Fruit fly (Drosophila melanogaster): ENCODE results near the gene CG14830.

The CG14830 gene

dm6 chr3L:7243775-7244438, 19.8 kb downstream of the CG14830 start, which contains the start of the genes mRpL50 and mei-P22:
mRpL50 (minus strand) TSS chr3L:7243933.
mei-P22 (plus strand) TSS chr3L:7244388.
- TF ChIP-seq Hr83 (GFP tag; optimal IDR thresholded peaks at IDR 0.05; ENCODE audit: poor library complexity, severe bottlenecking) (peak; percentile 45), Jra (GFP tag; optimal IDR thresholded peaks at IDR 0.05) (peak; percentile 21), ey (GFP tag; optimal IDR thresholded peaks at IDR 0.05) (peak; percentile 18), br (GFP tag; optimal IDR thresholded peaks at IDR 0.05) (no peak), Rel (GFP tag; optimal IDR thresholded peaks at IDR 0.05) (no peak), Rel (tag; optimal IDR thresholded peaks at IDR 0.05) (peak; percentile 24), Mio (GFP tag; optimal IDR thresholded peaks at IDR 0.05) (no peak), Sp1 (GFP tag; optimal IDR thresholded peaks at IDR 0.05) (no peak), Hnf4 (GFP tag; optimal IDR thresholded peaks at IDR 0.05) (no peak), woc (GFP tag; optimal IDR thresholded peaks at IDR 0.05) (peak; percentile 4), foxo (GFP tag; optimal IDR thresholded peaks at IDR 0.05) (peak in 1 of 2 experiments; percentile 43), psq (GFP tag; optimal IDR thresholded peaks at IDR 0.05) (no peak), rgr (GFP tag; optimal IDR thresholded peaks at IDR 0.05) (peak; percentile 88), h (GFP tag; optimal IDR thresholded peaks at IDR 0.05) (peak; percentile 15), lola (GFP tag; optimal IDR thresholded peaks at IDR 0.05) (no peak)

dm6 chr3L:7241217-7241859, 22.4 kb downstream of the CG14830 start, which contains the start of the genes RpL18 and Neos:
RpL18 (minus strand) TSS chr3L:7241351.
Neos (plus strand) TSS chr3L:7241628.
- TF ChIP-seq Jra (GFP tag; optimal IDR thresholded peaks at IDR 0.05) (peak; percentile 68), sage (GFP tag; optimal IDR thresholded peaks at IDR 0.05) (no peak), foxo (GFP tag; optimal IDR thresholded peaks at IDR 0.05) (peak in 1 of 2 experiments; percentile 74), Hr83 (GFP tag; optimal IDR thresholded peaks at IDR 0.05; ENCODE audit: poor library complexity, severe bottlenecking) (peak; percentile 79), sv (GFP tag; optimal IDR thresholded peaks at IDR 0.05) (peak; percentile 77), fru (GFP tag; optimal IDR thresholded peaks at IDR 0.05) (peak; percentile 76), usp (GFP tag; optimal IDR thresholded peaks at IDR 0.05) (no peak), GATAd (GFP tag; optimal IDR thresholded peaks at IDR 0.05) (peak; percentile 79), dmrt93B (GFP tag; optimal IDR thresholded peaks at IDR 0.05) (peak; percentile 63), Vsx2 (GFP tag; optimal IDR thresholded peaks at IDR 0.05; ENCODE audit: partially characterized antibody) (no peak), CG9705 (GFP tag; optimal IDR thresholded peaks at IDR 0.05) (peak; percentile 75), N (GFP tag; optimal IDR thresholded peaks at IDR 0.05) (no peak), Myc (optimal IDR thresholded peaks at IDR 0.05) (peak; percentile 23), HLH106 (tag; optimal IDR thresholded peaks at IDR 0.05) (peak; percentile 50), jim (GFP tag; optimal IDR thresholded peaks at IDR 0.05) (no peak), Mio (GFP tag; optimal IDR thresholded peaks at IDR 0.05) (no peak), ey (GFP tag; optimal IDR thresholded peaks at IDR 0.05) (peak; percentile 67), h (GFP tag; optimal IDR thresholded peaks at IDR 0.05) (peak; percentile 77), dl (GFP tag; optimal IDR thresholded peaks at IDR 0.05; ENCODE audit: insufficient read depth in 1 of 2, partially characterized antibody in 2 of 2) (no peak), Sp1 (GFP tag; optimal IDR thresholded peaks at IDR 0.05) (peak; percentile 78), Dfd (GFP tag; optimal IDR thresholded peaks at IDR 0.05) (no peak), pan (optimal IDR thresholded peaks at IDR 0.05) (no peak), CrebA (GFP tag; optimal IDR thresholded peaks at IDR 0.05; ENCODE audit: borderline replicate concordance) (no peak), lola (GFP tag; optimal IDR thresholded peaks at IDR 0.05) (no peak), CG32264 (GFP tag; optimal IDR thresholded peaks at IDR 0.05) (peak; percentile 65), psq (GFP tag; optimal IDR thresholded peaks at IDR 0.05) (peak; percentile 52), brk (GFP tag; optimal IDR thresholded peaks at IDR 0.05) (no peak), tai (GFP tag; optimal IDR thresholded peaks at IDR 0.05) (no peak), Hr78 (GFP tag; optimal IDR thresholded peaks at IDR 0.05) (no peak), Rel (GFP tag; optimal IDR thresholded peaks at IDR 0.05) (no peak), Rel (tag; optimal IDR thresholded peaks at IDR 0.05) (peak; percentile 44), Dif (GFP tag; optimal IDR thresholded peaks at IDR 0.05; ENCODE audit: partially characterized antibody) (no peak), Hnf4 (GFP tag; optimal IDR thresholded peaks at IDR 0.05) (no peak), OdsH (GFP tag; optimal IDR thresholded peaks at IDR 0.05) (peak; percentile 28), dsf (GFP tag; optimal IDR thresholded peaks at IDR 0.05; ENCODE audit: borderline replicate concordance) (no peak), woc (GFP tag; optimal IDR thresholded peaks at IDR 0.05) (peak; percentile 63), Abd-B (GFP tag; optimal IDR thresholded peaks at IDR 0.05) (no peak), rgr (GFP tag; optimal IDR thresholded peaks at IDR 0.05) (peak; percentile 83), br (GFP tag; optimal IDR thresholded peaks at IDR 0.05) (peak; percentile 75)
